Fruit fly (Drosophila melanogaster) whole organism, embryonic: Measurements from ENCODE around the gene Dora.
A peak's percentile ranks its signal among the peaks of the same experiment; 100 is the strongest.

ENCODE experiments used
- CG10366 ChIP-seq: fragments of 200-800 bp; sonication (Bioruptor generic); IDR thresholded peaks from 2 replicates; pipeline ENCODE4 v1.3.6; 2022; ENCODE audit warnings: missing biosample characterization, missing genetic modification characterization
- CG11696 ChIP-seq: fragments of 200-800 bp; sonication (Bioruptor generic); IDR thresholded peaks from 2 replicates; pipeline ENCODE4 v1.3.6; 2022; ENCODE audit warnings: missing biosample characterization, missing genetic modification characterization
- CG12391 ChIP-seq: fragments of 200-800 bp; sonication (Bioruptor generic); optimal IDR thresholded peaks from 3 replicates; lab custom pipeline; 2018; ENCODE audit warnings: missing biosample characterization, mild to moderate bottlenecking, missing genetic modification characterization, moderate library complexity
- CG12659 ChIP-seq: fragments of 200-800 bp; sonication (Bioruptor generic); optimal IDR thresholded peaks from 3 replicates; lab custom pipeline; 2017; ENCODE audit warnings: mild to moderate bottlenecking, missing biosample characterization, missing genetic modification reagents, missing genetic modification characterization
- CG14667 ChIP-seq: fragments of 200-800 bp; sonication (Bioruptor generic); IDR thresholded peaks from 2 replicates; pipeline ENCODE4 v1.3.6; 2022; ENCODE audit warnings: missing biosample characterization, missing genetic modification characterization
- CG1602 ChIP-seq: fragments of 200-800 bp; sonication (Bioruptor generic); optimal IDR thresholded peaks from 3 replicates; lab custom pipeline; 2016; ENCODE audit warnings: missing biosample characterization, missing genetic modification characterization
- CG16863 ChIP-seq: fragments of 200-800 bp; sonication (Bioruptor generic); optimal IDR thresholded peaks from 3 replicates; lab custom pipeline; 2016; ENCODE audit warnings: missing biosample characterization, missing genetic modification characterization
- CG17361 ChIP-seq: fragments of 200-800 bp; sonication (Bioruptor generic); IDR thresholded peaks from 3 replicates; pipeline ENCODE4 v1.3.6; 2022; ENCODE audit warnings: missing biosample characterization, missing genetic modification characterization
- CG2116 ChIP-seq: fragments of 200-800 bp; sonication (Bioruptor generic); optimal IDR thresholded peaks from 3 replicates; lab custom pipeline; 2018; ENCODE audit warnings: missing biosample characterization, mild to moderate bottlenecking, missing genetic modification characterization
- CG3065 ChIP-seq: fragments of 200-800 bp; sonication (Bioruptor generic); optimal IDR thresholded peaks from 2 replicates; lab custom pipeline; 2016; ENCODE audit warnings: missing biosample characterization, missing genetic modification characterization
- CG32767 ChIP-seq: fragments of 200-800 bp; sonication (Bioruptor generic); IDR thresholded peaks from 2 replicates; pipeline ENCODE4 v1.3.6; 2022; ENCODE audit warnings: missing biosample characterization, missing genetic modification characterization
- CG3838 ChIP-seq: fragments of 200-800 bp; sonication (Bioruptor generic); optimal IDR thresholded peaks from 3 replicates; lab custom pipeline; 2016; ENCODE audit warnings: missing biosample characterization, missing genetic modification characterization
- CG4328 ChIP-seq: fragments of 200-800 bp; sonication (Bioruptor generic); optimal IDR thresholded peaks from 3 replicates; lab custom pipeline; 2017; ENCODE audit warnings: missing biosample characterization, missing genetic modification reagents, missing genetic modification characterization
- CG4730 ChIP-seq: fragments of 200-800 bp; sonication (Bioruptor generic); IDR thresholded peaks from 2 replicates; pipeline ENCODE4 v1.3.6; 2022; ENCODE audit warnings: missing biosample characterization, missing genetic modification characterization
- CG4820 ChIP-seq: fragments of 200-800 bp; sonication (Bioruptor generic); optimal IDR thresholded peaks from 3 replicates; lab custom pipeline; 2016; ENCODE audit warnings: missing biosample characterization, missing genetic modification characterization
- CoRest ChIP-seq: fragments of 200-800 bp; sonication (Bioruptor generic); optimal IDR thresholded peaks from 3 replicates; lab custom pipeline; 2018; ENCODE audit warnings: missing biosample characterization, mild to moderate bottlenecking, missing genetic modification characterization, moderate library complexity
- CrebB ChIP-seq: fragments of 200-800 bp; sonication (Bioruptor generic); optimal IDR thresholded peaks from 3 replicates; lab custom pipeline; 2018; ENCODE audit warnings: missing biosample characterization, mild to moderate bottlenecking, missing genetic modification characterization
- Elba2 ChIP-seq: fragments of 200-800 bp; sonication (Bioruptor generic); optimal IDR thresholded peaks from 3 replicates; lab custom pipeline; 2016; ENCODE audit warnings: missing biosample characterization, missing genetic modification characterization
- H15 ChIP-seq: fragments of 200-800 bp; sonication (Bioruptor generic); IDR thresholded peaks from 3 replicates; pipeline ENCODE4 v1.3.6; 2022; ENCODE audit warnings: missing biosample characterization, missing genetic modification characterization
- Max ChIP-seq: fragments of 200-800 bp; sonication (Bioruptor generic); optimal IDR thresholded peaks from 2 replicates; lab custom pipeline; 2016; ENCODE audit warnings: missing biosample characterization, mild to moderate bottlenecking, missing genetic modification characterization
- NC2α ChIP-seq: fragments of 200-800 bp; sonication (Bioruptor generic); optimal IDR thresholded peaks from 2 replicates; lab custom pipeline; 2016; ENCODE audit warnings: missing biosample characterization, missing genetic modification characterization
- Nf-YB ChIP-seq: fragments of 200-800 bp; sonication (Bioruptor generic); optimal IDR thresholded peaks from 3 replicates; lab custom pipeline; 2019; ENCODE audit warnings: missing biosample characterization, mild to moderate bottlenecking, missing genetic modification characterization, moderate library complexity
- Oli ChIP-seq: fragments of 200-800 bp; sonication (Bioruptor generic); optimal IDR thresholded peaks from 2 replicates; lab custom pipeline; 2018; ENCODE audit warnings: missing biosample characterization, mild to moderate bottlenecking, missing genetic modification characterization, moderate library complexity
- Poxn ChIP-seq: fragments of 200-800 bp; sonication (Bioruptor generic); IDR thresholded peaks from 2 replicates; pipeline ENCODE4 v1.3.6; 2022; ENCODE audit warnings: missing biosample characterization, missing genetic modification characterization
- Ravus ChIP-seq: fragments of 200-800 bp; sonication (Bioruptor generic); IDR thresholded peaks from 2 replicates; pipeline ENCODE4 v1.3.6; 2022; ENCODE audit warnings: missing biosample characterization, missing genetic modification characterization
- Stat92E ChIP-seq, 3 experiments: fragments of >200 bp in 2 of 3; fragments of 200-800 bp in 1 of 3; sonication (Bioruptor generic) in 1 of 3; optimal IDR thresholded peaks; 2 replicates each; lab custom pipeline; 2017 to 2019; ENCODE audit warnings: missing biosample characterization in 3 of 3, missing genetic modification characterization in 3 of 3, mild to moderate bottlenecking in 1 of 3, moderate library complexity in 1 of 3
- aop ChIP-seq: fragments of 200-800 bp; sonication (Bioruptor generic); IDR thresholded peaks from 2 replicates; pipeline ENCODE4 v1.3.6; 2022; ENCODE audit warnings: missing biosample characterization, missing genetic modification characterization
- bbx ChIP-seq: fragments of 200-800 bp; sonication (Bioruptor generic); IDR thresholded peaks from 2 replicates; pipeline ENCODE4 v1.3.6; 2022; ENCODE audit warnings: missing biosample characterization, missing genetic modification characterization; ENCODE audit not compliant: partially characterized antibody
- br ChIP-seq: fragments of >200 bp; optimal IDR thresholded peaks from 2 replicates; lab custom pipeline; 2017
- caup ChIP-seq: fragments of 200-800 bp; sonication (Bioruptor generic); optimal IDR thresholded peaks from 3 replicates; lab custom pipeline; 2017; ENCODE audit warnings: missing biosample characterization, mild to moderate bottlenecking, missing genetic modification characterization, moderate library complexity; ENCODE audit not compliant: severe bottlenecking
- croc ChIP-seq: fragments of 200-800 bp; sonication (Bioruptor generic); conservative IDR thresholded peaks from 3 replicates; pipeline ENCODE4 v1.3.6; 2022; ENCODE audit warnings: missing biosample characterization, missing genetic modification characterization
- ems ChIP-seq: fragments of 200-800 bp; sonication (Bioruptor generic); optimal IDR thresholded peaks from 3 replicates; lab custom pipeline; 2016; ENCODE audit warnings: missing biosample characterization, missing genetic modification characterization
- gce ChIP-seq: fragments of 200-800 bp; sonication (Bioruptor generic); IDR thresholded peaks from 3 replicates; pipeline ENCODE4 v1.3.6; 2022; ENCODE audit warnings: missing biosample characterization, missing genetic modification characterization
- gem ChIP-seq: fragments of 200-800 bp; sonication (Bioruptor generic); optimal IDR thresholded peaks from 2 replicates; lab custom pipeline; 2019; ENCODE audit warnings: missing biosample characterization, mild to moderate bottlenecking, missing genetic modification characterization, moderate library complexity
- gsb ChIP-seq: fragments of 200-800 bp; sonication (Bioruptor generic); IDR thresholded peaks from 2 replicates; pipeline ENCODE4 v1.3.6; 2022; ENCODE audit warnings: missing biosample characterization, missing genetic modification characterization
- ind ChIP-seq: fragments of 200-800 bp; sonication (Bioruptor generic); optimal IDR thresholded peaks from 3 replicates; lab custom pipeline; 2016; ENCODE audit warnings: missing biosample characterization, missing genetic modification characterization
- insv ChIP-seq, 2 experiments: fragments of 200-800 bp; sonication (Bioruptor generic); optimal IDR thresholded peaks; 3 replicates each; lab custom pipeline; 2016 to 2018; ENCODE audit warnings: missing biosample characterization in 2 of 2, missing genetic modification characterization in 2 of 2
- nmo ChIP-seq: fragments of 200-800 bp; sonication (Bioruptor generic); optimal IDR thresholded peaks from 2 replicates; lab custom pipeline; 2018; ENCODE audit warnings: missing biosample characterization, mild to moderate bottlenecking, missing genetic modification characterization, moderate library complexity
- nom ChIP-seq: fragments of 200-800 bp; sonication (Bioruptor generic); optimal IDR thresholded peaks from 2 replicates; lab custom pipeline; 2017; ENCODE audit warnings: missing biosample characterization, missing genetic modification characterization, mild to moderate bottlenecking, moderate library complexity, missing genetic modification reagents
- pho ChIP-seq: fragments of 200-800 bp; sonication (Bioruptor generic); optimal IDR thresholded peaks from 2 replicates; lab custom pipeline; 2016; ENCODE audit warnings: missing biosample characterization, missing genetic modification characterization
- sr ChIP-seq: fragments of 200-800 bp; sonication (Bioruptor generic); IDR thresholded peaks from 3 replicates; pipeline ENCODE4 v1.3.6; 2022; ENCODE audit warnings: missing biosample characterization, missing genetic modification characterization
- stc ChIP-seq: fragments of 200-800 bp; sonication (Bioruptor generic); IDR thresholded peaks from 2 replicates; pipeline ENCODE4 v1.3.6; 2022; ENCODE audit warnings: missing biosample characterization, missing genetic modification characterization
- tna ChIP-seq: fragments of 200-800 bp; sonication (Bioruptor generic); IDR thresholded peaks from 2 replicates; pipeline ENCODE4 v1.3.6; 2022; ENCODE audit warnings: missing biosample characterization, missing genetic modification characterization; ENCODE audit not compliant: partially characterized antibody
- twi ChIP-seq: fragments of 200-800 bp; optimal IDR thresholded peaks from 2 replicates; lab custom pipeline; 2019; ENCODE audit warnings: missing biosample characterization, mild to moderate bottlenecking, missing genetic modification characterization, moderate library complexity
- wdn ChIP-seq: fragments of 200-800 bp; sonication (Bioruptor generic); IDR thresholded peaks from 2 replicates; pipeline ENCODE4 v1.3.6; 2022; ENCODE audit warnings: missing biosample characterization, missing genetic modification characterization
- wek ChIP-seq: fragments of 200-800 bp; sonication (Bioruptor generic); optimal IDR thresholded peaks from 3 replicates; lab custom pipeline; 2018; ENCODE audit warnings: missing biosample characterization, mild to moderate bottlenecking, missing genetic modification characterization, moderate library complexity
- wor ChIP-seq: fragments of 200-800 bp; sonication (Bioruptor generic); IDR thresholded peaks from 2 replicates; pipeline ENCODE4 v1.3.6; 2022; ENCODE audit warnings: missing biosample characterization, missing genetic modification characterization
- zen ChIP-seq: fragments of 200-800 bp; sonication (Bioruptor generic); optimal IDR thresholded peaks from 3 replicates; lab custom pipeline; 2018; ENCODE audit warnings: missing biosample characterization, mild to moderate bottlenecking, missing genetic modification characterization, moderate library complexity
- zen2 ChIP-seq: fragments of 200-800 bp; sonication (Bioruptor generic); IDR thresholded peaks from 3 replicates; pipeline ENCODE4 v1.3.6; 2022; ENCODE audit warnings: missing biosample characterization, missing genetic modification characterization; ENCODE audit not compliant: partially characterized antibody
- zfh2 ChIP-seq: fragments of 200-800 bp; sonication (Bioruptor generic); optimal IDR thresholded peaks from 2 replicates; lab custom pipeline; 2016; ENCODE audit warnings: missing biosample characterization, missing genetic modification characterization

Gene Dora

dm6 chrX:18863748-18864482 is at the start of gene Dora, which contains the start of gene CG7326 (continued):
- TF ChIP-seq aop (GFP tag; lab: Robert Waterston, UW) = no peak
- no peak for TF ChIP-seq Nf-YB (GFP tag; lab: Kevin White, UChicago)
- no peak for TF ChIP-seq CG4820 (GFP tag; lab: Kevin White, UChicago)
- TF ChIP-seq CG4730 (GFP tag; lab: Robert Waterston, UW) = no peak
- TF ChIP-seq zfh2 (GFP tag; lab: Kevin White, UChicago) = no peak
- no peak for TF ChIP-seq gem (tag; lab: Kevin White, UChicago)
- no peak for TF ChIP-seq Ravus (GFP tag; lab: Robert Waterston, UW)
- no peak; the same call in 2 of the 3 replicates for TF ChIP-seq CG17361 (GFP tag; lab: Robert Waterston, UW)
- no peak for TF ChIP-seq CG4328 (GFP tag; lab: Kevin White, UChicago)
- peak; percentile 93 for TF ChIP-seq bbx (GFP tag; lab: Robert Waterston, UW)
- TF ChIP-seq gce (GFP tag; lab: Robert Waterston, UW) = no peak
- TF ChIP-seq nmo (GFP tag; lab: Kevin White, UChicago) = peak; percentile 15
- TF ChIP-seq pho (GFP tag; lab: Kevin White, UChicago) = no peak
- no peak for TF ChIP-seq gsb (GFP tag; lab: Robert Waterston, UW)
- no peak for TF ChIP-seq CG32767
- TF ChIP-seq CG16863 (GFP tag; lab: Kevin White, UChicago) = no peak
- TF ChIP-seq ind (GFP tag; lab: Kevin White, UChicago) = no peak
- no peak for TF ChIP-seq Oli (tag; lab: Kevin White, UChicago)
- TF ChIP-seq twi (tag; lab: Kevin White, UChicago) = no peak
- peak; percentile 92 for TF ChIP-seq tna (GFP tag; lab: Robert Waterston, UW)
- TF ChIP-seq CG3838 (GFP tag; lab: Kevin White, UChicago) = no peak
- peak; percentile 20 for TF ChIP-seq CG12391 (tag; lab: Kevin White, UChicago)
- no peak for TF ChIP-seq CG10366 (GFP tag; lab: Robert Waterston, UW)
- peak; percentile 41 for TF ChIP-seq wek (GFP tag; lab: Kevin White, UChicago)
- TF ChIP-seq Max (GFP tag; lab: Kevin White, UChicago) = peak; percentile 26
- TF ChIP-seq CG12659 (GFP tag; lab: Kevin White, UChicago) = peak; percentile 75
- no peak for TF ChIP-seq CG14667
- TF ChIP-seq insv (GFP tag; optimal IDR thresholded peaks at IDR 0.05; lab: Kevin White, UChicago) = no peak
- TF ChIP-seq CG3065 (GFP tag; lab: Kevin White, UChicago) = no peak
- no peak for TF ChIP-seq caup (GFP tag; lab: Kevin White, UChicago)
- TF ChIP-seq CrebB (tag; lab: Kevin White, UChicago) = no peak
- no peak for TF ChIP-seq ems (GFP tag; lab: Kevin White, UChicago)
- TF ChIP-seq zen = no peak
- no peak for TF ChIP-seq wor
- no peak for TF ChIP-seq nom
- TF ChIP-seq Elba2 (GFP tag; lab: Kevin White, UChicago) = no peak
- TF ChIP-seq CG1602 = no peak
- TF ChIP-seq br = no peak
- no peak for TF ChIP-seq CoRest (tag; lab: Kevin White, UChicago)
- no peak for TF ChIP-seq H15 (GFP tag; lab: Robert Waterston, UW)
- TF ChIP-seq sr = no peak
- no peak for TF ChIP-seq CG11696 (GFP tag; lab: Robert Waterston, UW)
- TF ChIP-seq zen2 (GFP tag; lab: Robert Waterston, UW) = peak; percentile 96
- no peak for TF ChIP-seq croc
- no peak for TF ChIP-seq Poxn (GFP tag; lab: Robert Waterston, UW)
- TF ChIP-seq Stat92E (GFP tag; optimal IDR thresholded peaks at IDR 0.05; lab: Kevin White, UChicago) = peak in 1 of 3 experiments; percentile 31
- no peak for TF ChIP-seq wdn (GFP tag; lab: Robert Waterston, UW)
- peak; percentile 81 for TF ChIP-seq CG2116 (GFP tag; lab: Kevin White, UChicago)
- no peak for TF ChIP-seq stc (GFP tag; lab: Robert Waterston, UW)
- TF ChIP-seq NC2α = no peak
